Worm (Caenorhabditis elegans) whole organism, young adult: Measurements from ENCODE around the gene daf-9.

Experiments
- egrh-3 ChIP-seq: fragments of 200-800 bp; sonication (Bioruptor generic); IDR thresholded peaks from 2 replicates; pipeline ENCODE4 v1.3.6; 2022; ENCODE audit warnings: missing genetic modification reagents, missing genetic modification characterization, missing compliant biosample characterization
- unc-130 ChIP-seq: sonication (generic microtip); optimal IDR thresholded peaks from 2 replicates; lab custom pipeline; 2016; ENCODE audit warnings: missing genetic modification reagents, missing genetic modification characterization, missing compliant biosample characterization

DNA sequence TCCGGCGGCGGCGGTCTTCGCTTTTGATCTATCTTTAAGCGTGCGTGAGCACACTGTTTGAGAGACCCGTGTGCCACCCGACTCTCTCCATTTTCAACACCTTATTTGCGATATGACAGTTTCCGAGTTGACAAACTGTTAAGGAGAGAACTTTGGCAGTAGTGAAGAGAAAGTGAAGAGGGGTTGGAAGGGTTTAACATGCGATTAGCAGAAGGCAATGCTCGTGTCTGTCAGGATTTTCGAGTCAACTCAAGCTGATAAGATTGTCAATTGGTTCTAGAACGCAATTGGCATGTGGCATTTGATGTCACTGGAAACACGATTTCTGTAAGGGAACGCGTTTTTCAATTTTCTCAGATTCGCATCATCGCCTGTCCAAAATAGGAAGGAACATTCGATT is 29.4 kb upstream of the daf-9 start:
- TF ChIP-seq egrh-3 (no peak), unc-130 (no peak)
